Fruit fly (Drosophila melanogaster) whole organism, prepupa: Measurements from ENCODE around the gene Vm26Ab.

Source experiments
- CG11294 ChIP-seq: fragments of 200-800 bp; sonication (Bioruptor generic); IDR thresholded peaks from 2 replicates; pipeline ENCODE4 v1.3.6; 2022; ENCODE audit warnings: missing biosample characterization, missing genetic modification characterization
- CG11762 ChIP-seq: fragments of 200-800 bp; sonication (Bioruptor generic); optimal IDR thresholded peaks from 3 replicates; lab custom pipeline; 2016; ENCODE audit warnings: missing biosample characterization, missing genetic modification characterization; ENCODE audit not compliant: insufficient read depth
- CG11902 ChIP-seq: fragments of 200-800 bp; sonication (Bioruptor generic); optimal IDR thresholded peaks from 3 replicates; lab custom pipeline; 2016; ENCODE audit warnings: missing biosample characterization, missing genetic modification characterization
- CG15336 ChIP-seq: fragments of 200-800 bp; sonication (Bioruptor generic); IDR thresholded peaks from 2 replicates; pipeline ENCODE4 v1.3.6; 2022; ENCODE audit warnings: missing biosample characterization, missing genetic modification characterization
- CG3032 ChIP-seq: fragments of 200-800 bp; optimal IDR thresholded peaks from 2 replicates; lab custom pipeline; 2019; ENCODE audit warnings: missing biosample characterization, mild to moderate bottlenecking, missing genetic modification characterization, moderate library complexity
- CG31627 ChIP-seq: fragments of 200-800 bp; sonication (Bioruptor generic); optimal IDR thresholded peaks from 3 replicates; lab custom pipeline; 2016; ENCODE audit warnings: missing biosample characterization, missing genetic modification characterization
- CG34406 ChIP-seq: fragments of 200-800 bp; sonication (Bioruptor generic); optimal IDR thresholded peaks from 3 replicates; lab custom pipeline; 2016; ENCODE audit warnings: missing biosample characterization, missing genetic modification characterization
- CG4318 ChIP-seq: fragments of 200-800 bp; sonication (Bioruptor generic); optimal IDR thresholded peaks from 3 replicates; lab custom pipeline; 2017; ENCODE audit warnings: missing biosample characterization, mild to moderate bottlenecking, missing genetic modification characterization
- CG6276 ChIP-seq: fragments of 200-800 bp; sonication (Bioruptor generic); optimal IDR thresholded peaks from 2 replicates; lab custom pipeline; 2017; ENCODE audit warnings: missing biosample characterization, mild to moderate bottlenecking, missing genetic modification characterization
- CG6792 ChIP-seq: fragments of 200-800 bp; sonication (Bioruptor generic); optimal IDR thresholded peaks from 3 replicates; lab custom pipeline; 2016; ENCODE audit warnings: missing biosample characterization, missing genetic modification characterization
- CG7368 ChIP-seq: fragments of 200-800 bp; sonication (Bioruptor generic); optimal IDR thresholded peaks from 3 replicates; lab custom pipeline; 2016; ENCODE audit warnings: missing biosample characterization, missing genetic modification characterization
- CG8319 ChIP-seq: fragments of 200-800 bp; sonication (Bioruptor generic); optimal IDR thresholded peaks from 3 replicates; lab custom pipeline; 2016; ENCODE audit warnings: missing biosample characterization, missing genetic modification characterization
- Ets96B ChIP-seq: fragments of 200-800 bp; optimal IDR thresholded peaks from 2 replicates; lab custom pipeline; 2019; ENCODE audit warnings: missing biosample characterization, mild to moderate bottlenecking, missing genetic modification characterization, moderate library complexity
- Hr38 ChIP-seq: sonication (Bioruptor generic); optimal IDR thresholded peaks from 2 replicates; lab custom pipeline; 2016; ENCODE audit warnings: missing biosample characterization, missing genetic modification characterization
- Hr39 ChIP-seq: fragments of 200-800 bp; sonication (Bioruptor generic); optimal IDR thresholded peaks from 2 replicates; lab custom pipeline; 2016; ENCODE audit warnings: missing biosample characterization, missing genetic modification characterization
- Hr4 ChIP-seq: fragments of 200-800 bp; sonication (Bioruptor generic); optimal IDR thresholded peaks from 3 replicates; lab custom pipeline; 2016; ENCODE audit warnings: missing biosample characterization, missing genetic modification characterization
- Lpt ChIP-seq: fragments of 200-800 bp; sonication (Bioruptor generic); optimal IDR thresholded peaks from 3 replicates; lab custom pipeline; 2016; ENCODE audit warnings: missing biosample characterization, missing genetic modification characterization
- Met ChIP-seq: fragments of 200-800 bp; sonication (Bioruptor generic); optimal IDR thresholded peaks from 3 replicates; lab custom pipeline; 2016; ENCODE audit warnings: missing biosample characterization, missing genetic modification characterization
- Smox ChIP-seq: fragments of 200-800 bp; sonication (Bioruptor generic); optimal IDR thresholded peaks from 3 replicates; lab custom pipeline; 2016; ENCODE audit warnings: missing biosample characterization, missing genetic modification characterization
- Sox102F ChIP-seq: fragments of 200-800 bp; sonication (Bioruptor generic); optimal IDR thresholded peaks from 2 replicates; lab custom pipeline; 2016; ENCODE audit warnings: missing biosample characterization, mild to moderate bottlenecking, missing genetic modification characterization
- Sox15 ChIP-seq: fragments of 200-800 bp; sonication (Bioruptor generic); optimal IDR thresholded peaks from 3 replicates; lab custom pipeline; 2016; ENCODE audit warnings: missing biosample characterization, missing genetic modification characterization
- achi ChIP-seq: fragments of 200-800 bp; sonication (Bioruptor generic); optimal IDR thresholded peaks from 3 replicates; lab custom pipeline; 2016; ENCODE audit warnings: missing biosample characterization, missing genetic modification characterization
- acj6 ChIP-seq: fragments of 200-800 bp; sonication (Bioruptor generic); optimal IDR thresholded peaks from 3 replicates; lab custom pipeline; 2016; ENCODE audit warnings: missing biosample characterization, missing genetic modification characterization
- dsx ChIP-seq: fragments of 200-800 bp; optimal IDR thresholded peaks from 3 replicates; lab custom pipeline; 2019; ENCODE audit warnings: missing biosample characterization, mild to moderate bottlenecking, missing genetic modification characterization, moderate library complexity; ENCODE audit not compliant: poor library complexity, severe bottlenecking
- eg ChIP-seq: fragments of 200-800 bp; sonication (Bioruptor generic); IDR thresholded peaks from 3 replicates; pipeline ENCODE4 v1.3.6; 2022; ENCODE audit warnings: missing biosample characterization, missing genetic modification characterization
- esn ChIP-seq: fragments of 200-800 bp; sonication (Bioruptor generic); optimal IDR thresholded peaks from 2 replicates; lab custom pipeline; 2016; ENCODE audit warnings: missing biosample characterization, mild to moderate bottlenecking, missing genetic modification characterization, moderate library complexity
- fd85E ChIP-seq: fragments of 200-800 bp; sonication (Bioruptor generic); optimal IDR thresholded peaks from 3 replicates; lab custom pipeline; 2016; ENCODE audit warnings: missing biosample characterization, missing genetic modification characterization
- fkh ChIP-seq: fragments of 200-800 bp; sonication (Bioruptor generic); optimal IDR thresholded peaks from 3 replicates; lab custom pipeline; 2017; ENCODE audit warnings: missing biosample characterization, mild to moderate bottlenecking, missing genetic modification characterization, moderate library complexity
- pdm3 ChIP-seq: fragments of 200-800 bp; sonication (Bioruptor generic); optimal IDR thresholded peaks from 3 replicates; lab custom pipeline; 2016; ENCODE audit warnings: missing biosample characterization, missing genetic modification characterization
- salr ChIP-seq, 2 experiments: fragments of 200-800 bp; sonication (Bioruptor generic); optimal IDR thresholded peaks; 3 replicates each; lab custom pipeline; 2016 to 2018; ENCODE audit warnings: missing biosample characterization in 2 of 2, missing genetic modification characterization in 2 of 2, mild to moderate bottlenecking in 1 of 2
- ss ChIP-seq, 2 experiments: fragments of 200-800 bp; sonication (Bioruptor generic); optimal IDR thresholded peaks; 2 replicates in 1 of 2; 3 replicates in 1 of 2; lab custom pipeline; 2017 to 2018; ENCODE audit warnings: mild to moderate bottlenecking in 2 of 2, missing biosample characterization in 2 of 2, missing genetic modification characterization in 2 of 2, moderate library complexity in 1 of 2
- svp ChIP-seq: fragments of 200-800 bp; sonication (Bioruptor generic); peaks from one replicate; lab custom pipeline; 2016; ENCODE audit warnings: missing biosample characterization, missing genetic modification characterization
- vri ChIP-seq: fragments of 200-800 bp; sonication (Bioruptor generic); optimal IDR thresholded peaks from 3 replicates; lab custom pipeline; 2016; ENCODE audit warnings: missing biosample characterization, mild to moderate bottlenecking, missing genetic modification characterization

Vm26Ab gene

dm6 chr2L:5956706-5957105, at the start of gene Vm26Ab, which contains the start of gene CG13998:
TSS of gene Vm26Ab (plus strand) at chr2L:5957004.
TSS of gene CG13998 (minus strand) at chr2L:5956819.
- no peak for TF ChIP-seq CG11294 (GFP tag; lab: Robert Waterston, UW)
- TF ChIP-seq CG3032 (tag; lab: Kevin White, UChicago), result no peak
- TF ChIP-seq eg (GFP tag; lab: Robert Waterston, UW), result no peak
- no peak for TF ChIP-seq CG6792 (GFP tag; lab: Kevin White, UChicago)
- TF ChIP-seq fd85E (GFP tag; lab: Kevin White, UChicago), result no peak
- no peak for TF ChIP-seq Hr38
- no peak for TF ChIP-seq pdm3 (GFP tag; lab: Kevin White, UChicago)
- no peak for TF ChIP-seq CG31627
- no peak for TF ChIP-seq CG6276 (GFP tag; lab: Kevin White, UChicago)
- TF ChIP-seq Sox102F (GFP tag; lab: Kevin White, UChicago), result no peak
- TF ChIP-seq Smox (GFP tag; lab: Kevin White, UChicago), result no peak
- no peak for TF ChIP-seq Ets96B (tag; lab: Kevin White, UChicago)
- TF ChIP-seq CG4318 (GFP tag; lab: Kevin White, UChicago), result no peak
- TF ChIP-seq CG8319 (GFP tag; lab: Kevin White, UChicago), result no peak
- TF ChIP-seq CG7368, result no peak

dm6 chr2L:5910189-5910588, 46.6 kb upstream of the Vm26Ab start, which contains the start of gene CG14000:
TSS of gene CG14000 (minus strand) at chr2L:5910289.
- TF ChIP-seq CG11902, result no peak
- no peak for TF ChIP-seq CG15336 (GFP tag; lab: Robert Waterston, UW)
- TF ChIP-seq Sox15 (GFP tag; lab: Kevin White, UChicago), result no peak
- TF ChIP-seq acj6 (GFP tag; lab: Kevin White, UChicago), result no peak
- no peak for TF ChIP-seq CG11294 (GFP tag; lab: Robert Waterston, UW)
- TF ChIP-seq Met (GFP tag; lab: Kevin White, UChicago), result no peak
- no peak for TF ChIP-seq salr (GFP tag; optimal IDR thresholded peaks at IDR 0.05; lab: Kevin White, UChicago)
- no peak for TF ChIP-seq dsx (GFP tag; lab: Kevin White, UChicago)
- no peak for TF ChIP-seq ss (GFP tag; optimal IDR thresholded peaks at IDR 0.05; lab: Kevin White, UChicago)
- no peak for TF ChIP-seq CG4318 (GFP tag; lab: Kevin White, UChicago)
- TF ChIP-seq Ets96B (tag; lab: Kevin White, UChicago), result no peak
- TF ChIP-seq CG7368, result no peak
- TF ChIP-seq Smox (GFP tag; lab: Kevin White, UChicago), result no peak
- TF ChIP-seq fkh (GFP tag; lab: Kevin White, UChicago), result no peak

- TF ChIP-seq CG7368 (peak; percentile 52), svp (GFP tag; lab: Kevin White, UChicago) (peak; percentile 6), Hr38 (no peak)
Measured at dm6 chr2L:5923603-5924138, 33.1 kb upstream of the Vm26Ab start, which contains the start of gene CG9016. TSS of gene CG9016 (minus strand) at chr2L:5923653.

DNA sequence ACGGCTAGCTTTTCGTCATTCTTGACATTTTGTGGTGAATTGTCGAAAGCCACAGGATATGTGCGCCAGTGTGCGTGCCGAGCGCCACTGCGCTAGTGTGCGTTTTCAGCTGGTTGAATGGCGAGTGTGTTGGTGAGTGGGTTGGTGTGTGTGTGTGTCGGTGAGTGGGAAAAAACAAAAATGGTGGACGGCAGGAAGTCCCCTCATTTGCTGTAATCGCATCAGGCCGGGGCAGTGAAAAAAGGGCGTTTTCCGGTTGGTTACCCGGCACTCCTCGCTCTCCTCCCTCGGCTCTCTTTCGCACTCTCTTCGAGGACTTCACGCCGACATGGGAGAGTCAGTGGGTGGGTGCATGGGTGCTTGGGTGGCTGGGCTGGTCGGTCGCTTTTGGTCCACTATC, 31.6 kb upstream of the Vm26Ab start:
- no peak for TF ChIP-seq Hr4 (GFP tag; lab: Kevin White, UChicago)
- TF ChIP-seq Hr39 (GFP tag; lab: Kevin White, UChicago), result no peak
- TF ChIP-seq CG7368, result peak; percentile 6
- TF ChIP-seq fkh (GFP tag; lab: Kevin White, UChicago), result no peak
- TF ChIP-seq achi (GFP tag; lab: Kevin White, UChicago), result no peak

DNA sequence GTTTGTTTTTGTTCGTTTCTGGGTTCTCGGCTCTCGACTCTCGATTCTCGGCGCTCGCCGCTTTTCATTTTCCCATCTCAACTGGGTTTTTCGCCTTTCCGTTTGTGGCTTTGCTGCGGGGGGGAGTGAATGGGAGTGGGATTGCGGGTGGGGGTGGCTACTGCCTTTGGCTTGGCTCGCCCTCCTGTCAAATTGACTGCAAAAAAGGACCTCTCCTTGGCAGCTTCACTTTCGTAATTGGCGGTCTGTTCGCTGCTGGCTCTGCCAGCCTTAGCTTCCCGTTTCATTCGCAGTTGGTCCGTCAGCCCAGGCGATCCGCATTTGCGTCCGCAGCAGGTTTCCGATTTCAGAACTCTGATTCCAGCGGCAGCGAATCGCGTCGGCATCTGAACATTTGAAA, 31.2 kb upstream of the Vm26Ab start, which contains the start of gene dsf:
Gene dsf, plus strand, starts transcription at position 301 of the 400 bp plus-strand sequence.
- TF ChIP-seq Lpt (GFP tag; lab: Kevin White, UChicago) (no peak), esn (GFP tag; lab: Kevin White, UChicago) (no peak), fd85E (GFP tag; lab: Kevin White, UChicago) (no peak), fkh (GFP tag; lab: Kevin White, UChicago) (no peak), Sox102F (GFP tag; lab: Kevin White, UChicago) (no peak), Ets96B (tag; lab: Kevin White, UChicago) (no peak), CG8319 (GFP tag; lab: Kevin White, UChicago) (no peak), vri (GFP tag; lab: Kevin White, UChicago) (no peak), CG34406 (GFP tag; lab: Kevin White, UChicago) (no peak), pdm3 (GFP tag; lab: Kevin White, UChicago) (no peak), CG3032 (tag; lab: Kevin White, UChicago) (no peak), CG11762 (GFP tag; lab: Kevin White, UChicago) (no peak), Sox15 (GFP tag; lab: Kevin White, UChicago) (no peak)
